Worm (Caenorhabditis elegans): Measurements from ENCODE around the gene C03A7.13.

C03A7.13 gene

ce11 chrV:5146394-5146793, 45.9 kb downstream of the C03A7.13 start, which contains the start of gene F14F9.6:
F14F9.6 (minus strand) TSS chrV:5146494.
- TF ChIP-seq scrt-1 (GFP tag; IDR thresholded peaks at IDR 0.05) (no peak), hmbx-1 (tag; optimal IDR thresholded peaks at IDR 0.05) (no peak), sea-1 (GFP tag; conservative IDR thresholded peaks at IDR 0.05) (no peak), hmg-4 (GFP tag; optimal IDR thresholded peaks at IDR 0.05) (no peak), aly-1 (tag; optimal IDR thresholded peaks at IDR 0.05) (no peak), pes-1 (GFP tag; IDR thresholded peaks at IDR 0.05) (no peak), ceh-13 (GFP tag; optimal IDR thresholded peaks at IDR 0.05) (no peak), ceh-36 (tag; optimal IDR thresholded peaks at IDR 0.05) (no peak), F13C5.2 (tag; optimal IDR thresholded peaks at IDR 0.05) (no peak), tra-4 (tag; optimal IDR thresholded peaks at IDR 0.05) (no peak), ama-1 (optimal IDR thresholded peaks at IDR 0.05) (no peak), ets-7 (tag; optimal IDR thresholded peaks at IDR 0.05) (no peak), flt-1 (GFP tag; IDR thresholded peaks at IDR 0.05) (no peak)

ce11 chrV:5144541-5144940, 47.8 kb downstream of the C03A7.13 start, which contains the start of gene F14F9.2:
F14F9.2 (plus strand) TSS chrV:5144841.
- TF ChIP-seq ceh-36 (tag; optimal IDR thresholded peaks at IDR 0.05) (no peak), ets-7 (tag; optimal IDR thresholded peaks at IDR 0.05) (no peak), flt-1 (GFP tag; IDR thresholded peaks at IDR 0.05) (no peak), hmg-4 (GFP tag; optimal IDR thresholded peaks at IDR 0.05) (no peak), sea-1 (GFP tag; conservative IDR thresholded peaks at IDR 0.05) (no peak), scrt-1 (GFP tag; IDR thresholded peaks at IDR 0.05) (no peak)

- no peak for TF ChIP-seq scrt-1 (GFP tag; IDR thresholded peaks at IDR 0.05)
- no peak for TF ChIP-seq hnd-1 (tag; optimal IDR thresholded peaks at IDR 0.05)
- no peak for TF ChIP-seq ceh-13 (GFP tag; optimal IDR thresholded peaks at IDR 0.05)
- TF ChIP-seq flt-1 (GFP tag; IDR thresholded peaks at IDR 0.05): no peak
- TF ChIP-seq B0310.2 (tag; optimal IDR thresholded peaks at IDR 0.05): no peak
- no peak for TF ChIP-seq sea-1 (GFP tag; conservative IDR thresholded peaks at IDR 0.05)
- no peak for TF ChIP-seq aly-1 (tag; optimal IDR thresholded peaks at IDR 0.05)
- no peak for TF ChIP-seq F13C5.2 (tag; optimal IDR thresholded peaks at IDR 0.05)
- no peak for TF ChIP-seq ceh-36 (tag; optimal IDR thresholded peaks at IDR 0.05)
- TF ChIP-seq hmbx-1 (tag; optimal IDR thresholded peaks at IDR 0.05): no peak
- TF ChIP-seq pes-1 (GFP tag; IDR thresholded peaks at IDR 0.05): no peak
- TF ChIP-seq hmg-4 (GFP tag; optimal IDR thresholded peaks at IDR 0.05): no peak
- TF ChIP-seq tbx-37 (GFP tag; conservative IDR thresholded peaks at IDR 0.05): no peak
- no peak for TF ChIP-seq ets-7 (tag; optimal IDR thresholded peaks at IDR 0.05)
- no peak for TF ChIP-seq tra-4 (tag; optimal IDR thresholded peaks at IDR 0.05)
- TF ChIP-seq tbx-11 (GFP tag; IDR thresholded peaks at IDR 0.05): no peak
- TF ChIP-seq ama-1 (optimal IDR thresholded peaks at IDR 0.05): no peak
Measured at ce11 chrV:5143785-5144184, 48.6 kb downstream of the C03A7.13 start, which contains the start of gene srh-129. srh-129 (minus strand) TSS chrV:5143885.

ce11 chrV:5137919-5138318, 54.4 kb downstream of the C03A7.13 start, which contains the start of gene F14F9.3:
F14F9.3 (plus strand) TSS chrV:5138219.
- TF ChIP-seq ama-1 (optimal IDR thresholded peaks at IDR 0.05) (no peak), pes-1 (GFP tag; IDR thresholded peaks at IDR 0.05) (no peak), ceh-36 (tag; optimal IDR thresholded peaks at IDR 0.05) (no peak), tbx-37 (GFP tag; conservative IDR thresholded peaks at IDR 0.05) (no peak), tbx-11 (GFP tag; IDR thresholded peaks at IDR 0.05) (no peak), hmg-4 (GFP tag; optimal IDR thresholded peaks at IDR 0.05) (no peak), B0310.2 (tag; optimal IDR thresholded peaks at IDR 0.05) (no peak), aly-1 (tag; optimal IDR thresholded peaks at IDR 0.05) (no peak), scrt-1 (GFP tag; IDR thresholded peaks at IDR 0.05) (no peak), ceh-13 (GFP tag; optimal IDR thresholded peaks at IDR 0.05) (no peak)

- TF ChIP-seq hmg-4 (GFP tag; optimal IDR thresholded peaks at IDR 0.05) (no peak), B0310.2 (tag; optimal IDR thresholded peaks at IDR 0.05) (no peak), aly-1 (tag; optimal IDR thresholded peaks at IDR 0.05) (no peak), ceh-13 (GFP tag; optimal IDR thresholded peaks at IDR 0.05) (no peak), flt-1 (GFP tag; IDR thresholded peaks at IDR 0.05) (no peak), tbx-37 (GFP tag; conservative IDR thresholded peaks at IDR 0.05) (no peak), ama-1 (optimal IDR thresholded peaks at IDR 0.05) (no peak), tbx-11 (GFP tag; IDR thresholded peaks at IDR 0.05) (no peak)
Measured at ce11 chrV:5132441-5132840, 59.9 kb downstream of the C03A7.13 start, which contains the start of gene F14F9.4. F14F9.4 (plus strand) TSS chrV:5132741.

- TF ChIP-seq ets-7 (tag; optimal IDR thresholded peaks at IDR 0.05) (no peak), ceh-13 (GFP tag; optimal IDR thresholded peaks at IDR 0.05) (no peak), tra-4 (tag; optimal IDR thresholded peaks at IDR 0.05) (no peak), ama-1 (optimal IDR thresholded peaks at IDR 0.05) (no peak)
Measured at ce11 chrV:5131380-5131779, 61.0 kb downstream of the C03A7.13 start.

ce11 chrV:5130018-5130417, 62.3 kb downstream of the C03A7.13 start, which contains the start of gene F14F9.8:
F14F9.8 (plus strand) TSS chrV:5130318.
- no peak for TF ChIP-seq sea-1 (GFP tag; conservative IDR thresholded peaks at IDR 0.05)
- TF ChIP-seq F13C5.2 (tag; optimal IDR thresholded peaks at IDR 0.05): no peak

All from whole organism, early embryonic.